Worm (Caenorhabditis elegans): Measurements from ENCODE around the gene VW02B12L.2.

Gene VW02B12L.2

DNA sequence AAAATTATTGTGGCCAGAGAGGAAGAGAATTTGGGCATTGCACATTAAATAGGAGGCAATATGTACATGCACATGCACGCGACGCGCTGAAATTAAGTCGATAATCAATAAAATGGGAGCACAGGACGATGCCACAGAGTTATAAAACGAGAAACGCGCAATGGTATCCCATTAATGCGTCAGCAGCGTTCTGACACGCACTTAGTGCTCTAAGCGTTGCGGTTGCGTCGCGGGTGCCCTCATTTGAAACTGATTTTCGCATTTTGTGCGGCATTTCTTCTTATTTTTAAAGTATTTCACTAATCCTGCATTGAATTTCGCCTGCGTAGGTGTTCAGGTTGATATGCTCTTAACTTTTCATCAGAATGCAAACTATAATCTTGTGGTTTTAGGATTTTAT lies 12.9 kb upstream of the VW02B12L.2 start, which contains the start of gene rsp-1 (continued):
- TF ChIP-seq pag-3 (tag; optimal IDR thresholded peaks at IDR 0.05; ENCODE audit: borderline replicate concordance) (peak; percentile 42), gmeb-2 (tag; optimal IDR thresholded peaks at IDR 0.05) (peak; percentile 35), ceh-14 (tag; optimal IDR thresholded peaks at IDR 0.05) (peak; percentile 48), dve-1 (tag; optimal IDR thresholded peaks at IDR 0.05) (peak; percentile 67), dmd-4 (tag; optimal IDR thresholded peaks at IDR 0.05; ENCODE audit: borderline replicate concordance) (no peak), zip-5 (tag; optimal IDR thresholded peaks at IDR 0.05) (no peak), fax-1 (tag; optimal IDR thresholded peaks at IDR 0.05) (peak; percentile 38), ztf-16 (tag; optimal IDR thresholded peaks at IDR 0.05) (peak; percentile 55), ets-4 (tag; optimal IDR thresholded peaks at IDR 0.05) (peak; percentile 18), sox-2 (GFP tag; IDR thresholded peaks at IDR 0.05) (no peak), K09A11.1 (tag; optimal IDR thresholded peaks at IDR 0.05; ENCODE audit: insufficient read depth) (peak; percentile 11), C38D4.7 (GFP tag; optimal IDR thresholded peaks at IDR 0.05) (no peak), T23F11.4 (GFP tag; optimal IDR thresholded peaks at IDR 0.05) (peak; percentile 8), hlh-30 (tag; optimal IDR thresholded peaks at IDR 0.05; ENCODE audit: insufficient read depth) (peak; percentile 17), mec-3 (tag; optimal IDR thresholded peaks at IDR 0.05; ENCODE audit: borderline replicate concordance) (no peak), tbx-2 (tag; optimal IDR thresholded peaks at IDR 0.05) (peak; percentile 77), nhr-11 (tag; optimal IDR thresholded peaks at IDR 0.05) (no peak), sdc-2 (tag; optimal IDR thresholded peaks at IDR 0.05) (peak; percentile 46), ceh-30 (tag; optimal IDR thresholded peaks at IDR 0.05) (peak; percentile 47), lim-6 (tag; optimal IDR thresholded peaks at IDR 0.05) (peak; percentile 55), F13H6.1 (tag; optimal IDR thresholded peaks at IDR 0.05) (peak; percentile 40), nfya-1 (tag; optimal IDR thresholded peaks at IDR 0.05) (peak; percentile 80), fkh-10 (GFP tag; optimal IDR thresholded peaks at IDR 0.05) (peak; percentile 13), Y22D7AL.16 (tag; optimal IDR thresholded peaks at IDR 0.05) (peak; percentile 37), che-1 (tag; optimal IDR thresholded peaks at IDR 0.05) (peak; percentile 6)

DNA sequence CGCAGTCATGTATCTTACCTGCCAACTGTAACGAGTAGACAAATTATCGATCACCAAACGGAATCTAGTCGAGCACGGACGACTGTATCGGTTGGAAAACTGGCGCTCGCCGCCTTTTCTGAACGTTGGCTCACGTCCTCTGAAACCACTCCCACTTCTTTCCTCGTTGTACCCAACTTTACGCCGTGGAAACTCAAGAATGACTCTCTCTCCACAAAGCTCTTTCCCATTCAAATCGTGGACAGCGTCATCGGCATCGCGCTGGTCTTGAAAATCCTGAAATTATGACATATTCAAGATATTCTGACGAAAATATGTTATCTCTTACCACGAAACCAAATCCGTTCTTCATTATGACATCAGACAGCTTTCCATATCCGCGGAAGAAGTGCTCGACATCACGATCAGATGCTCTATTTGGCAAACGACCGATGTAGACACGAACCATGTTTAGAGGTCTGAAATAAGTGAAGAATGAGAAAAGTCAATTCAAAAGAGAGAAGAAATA lies 12.4 kb upstream of the VW02B12L.2 start, which contains the start of gene rsp-2:
Gene rsp-2 (minus strand): TSS at position 458 of the 508 bp plus-strand sequence.
- TF ChIP-seq ceh-30 (tag; optimal IDR thresholded peaks at IDR 0.05): no peak
- TF ChIP-seq tbx-2 (tag; optimal IDR thresholded peaks at IDR 0.05): no peak
- TF ChIP-seq K02D7.2 (tag; optimal IDR thresholded peaks at IDR 0.05): no peak
- no peak for TF ChIP-seq lin-11 (tag; optimal IDR thresholded peaks at IDR 0.05)
- no peak for TF ChIP-seq sdc-2 (tag; optimal IDR thresholded peaks at IDR 0.05)
- TF ChIP-seq hlh-6 (tag; optimal IDR thresholded peaks at IDR 0.05): no peak
- no peak for TF ChIP-seq nfya-1 (tag; optimal IDR thresholded peaks at IDR 0.05)
- no peak for TF ChIP-seq elt-4 (tag; optimal IDR thresholded peaks at IDR 0.05)
- no peak for TF ChIP-seq pha-4 (tag; optimal IDR thresholded peaks at IDR 0.05)
- TF ChIP-seq sox-2 (GFP tag; IDR thresholded peaks at IDR 0.05): no peak
- no peak for TF ChIP-seq K09A11.1 (tag; optimal IDR thresholded peaks at IDR 0.05; ENCODE audit: insufficient read depth)
- no peak for TF ChIP-seq tbx-7 (tag; optimal IDR thresholded peaks at IDR 0.05)
- TF ChIP-seq pag-3 (tag; optimal IDR thresholded peaks at IDR 0.05; ENCODE audit: borderline replicate concordance): no peak

DNA sequence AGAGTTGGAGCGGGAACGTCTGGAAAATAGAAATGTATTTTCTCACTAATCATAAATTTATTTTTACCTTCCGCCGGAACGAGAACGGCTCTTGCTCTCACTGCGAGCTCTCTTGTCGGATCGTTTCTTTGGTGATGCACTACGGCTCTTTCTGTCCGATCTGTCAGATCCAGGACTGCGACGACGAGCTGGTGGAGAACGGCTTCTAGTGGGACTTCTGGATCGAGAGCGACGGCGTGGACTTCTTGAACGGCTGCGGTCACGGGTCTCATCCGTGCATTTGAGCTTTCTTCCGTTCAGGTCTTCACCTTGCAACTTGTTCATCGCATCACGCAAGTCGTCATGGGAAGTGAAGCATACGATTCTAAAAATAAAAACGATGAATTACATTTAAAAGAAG lies 11.6 kb upstream of the VW02B12L.2 start:
- TF ChIP-seq nhr-232 (tag; optimal IDR thresholded peaks at IDR 0.05) (no peak), pqm-1 (tag; optimal IDR thresholded peaks at IDR 0.05) (no peak), ets-4 (tag; optimal IDR thresholded peaks at IDR 0.05) (no peak), tbx-7 (tag; optimal IDR thresholded peaks at IDR 0.05) (no peak), madf-2 (tag; optimal IDR thresholded peaks at IDR 0.05) (no peak), ama-1 (optimal IDR thresholded peaks at IDR 0.05) (no peak), ahr-1 (tag; optimal IDR thresholded peaks at IDR 0.05) (no peak), ceh-48 (tag; optimal IDR thresholded peaks at IDR 0.05) (no peak), che-1 (tag; optimal IDR thresholded peaks at IDR 0.05) (no peak), ceh-30 (tag; optimal IDR thresholded peaks at IDR 0.05) (no peak), ceh-34 (tag; optimal IDR thresholded peaks at IDR 0.05) (no peak), ceh-45 (GFP tag; IDR thresholded peaks at IDR 0.05) (no peak), sox-2 (GFP tag; IDR thresholded peaks at IDR 0.05) (no peak)

All from whole organism, late embryonic.